Fruit fly (Drosophila melanogaster) whole organism, prepupa: ENCODE results near the gene TMEM216.

Experiments used
- Blimp-1 ChIP-seq: fragments of 200-800 bp; sonication (Bioruptor generic); optimal IDR thresholded peaks from 3 replicates; lab custom pipeline; 2017; ENCODE audit warnings: missing biosample characterization, missing genetic modification characterization, mild to moderate bottlenecking, moderate library complexity, missing genetic modification reagents
- CG10669 ChIP-seq: fragments of 200-800 bp; sonication (Bioruptor generic); optimal IDR thresholded peaks from 3 replicates; lab custom pipeline; 2018; ENCODE audit warnings: missing biosample characterization, mild to moderate bottlenecking, missing genetic modification characterization, moderate library complexity
- CG11294 ChIP-seq: fragments of 200-800 bp; sonication (Bioruptor generic); IDR thresholded peaks from 2 replicates; pipeline ENCODE4 v1.3.6; 2022; ENCODE audit warnings: missing biosample characterization, missing genetic modification characterization
- CG32006 ChIP-seq: fragments of 200-800 bp; sonication (Bioruptor generic); optimal IDR thresholded peaks from 3 replicates; lab custom pipeline; 2017; ENCODE audit warnings: missing biosample characterization, mild to moderate bottlenecking, missing genetic modification characterization
- CG7368 ChIP-seq: fragments of 200-800 bp; sonication (Bioruptor generic); optimal IDR thresholded peaks from 3 replicates; lab custom pipeline; 2016; ENCODE audit warnings: missing biosample characterization, missing genetic modification characterization
- CG8632 ChIP-seq: fragments of 200-800 bp; sonication (Bioruptor generic); optimal IDR thresholded peaks from 3 replicates; lab custom pipeline; 2016; ENCODE audit warnings: missing biosample characterization, missing genetic modification characterization
- CG9139 ChIP-seq: fragments of 200-800 bp; sonication (Bioruptor generic); optimal IDR thresholded peaks from 3 replicates; lab custom pipeline; 2017; ENCODE audit warnings: missing biosample characterization, mild to moderate bottlenecking, missing genetic modification characterization
- Hr38 ChIP-seq: sonication (Bioruptor generic); optimal IDR thresholded peaks from 2 replicates; lab custom pipeline; 2016; ENCODE audit warnings: missing biosample characterization, missing genetic modification characterization
- Lpt ChIP-seq: fragments of 200-800 bp; sonication (Bioruptor generic); optimal IDR thresholded peaks from 3 replicates; lab custom pipeline; 2016; ENCODE audit warnings: missing biosample characterization, missing genetic modification characterization
- Smox ChIP-seq: fragments of 200-800 bp; sonication (Bioruptor generic); optimal IDR thresholded peaks from 3 replicates; lab custom pipeline; 2016; ENCODE audit warnings: missing biosample characterization, missing genetic modification characterization
- eg ChIP-seq: fragments of 200-800 bp; sonication (Bioruptor generic); IDR thresholded peaks from 3 replicates; pipeline ENCODE4 v1.3.6; 2022; ENCODE audit warnings: missing biosample characterization, missing genetic modification characterization

DNA sequence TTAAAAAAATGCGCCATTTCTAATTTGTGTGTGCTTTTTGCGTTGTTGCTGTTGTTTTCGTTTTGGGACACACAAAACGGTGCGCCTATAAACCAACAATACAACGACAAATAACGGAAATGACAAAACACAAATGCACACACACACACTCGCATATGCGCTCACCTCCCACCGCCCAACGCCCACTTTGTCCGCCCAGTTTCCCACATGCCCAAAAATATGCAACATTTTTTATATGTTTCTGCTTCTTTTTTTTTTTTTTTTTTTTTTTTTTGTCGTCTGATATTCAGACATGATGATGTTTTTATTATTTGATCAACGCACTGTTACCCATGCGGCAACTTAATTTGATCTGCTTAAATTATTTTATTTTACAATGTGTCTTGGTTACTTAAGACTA is 8.9 kb upstream of the TMEM216 start:
- TF ChIP-seq Smox = no peak
- TF ChIP-seq Lpt (GFP tag; lab: Kevin White, UChicago) = no peak
- no peak for TF ChIP-seq CG32006 (GFP tag; lab: Kevin White, UChicago)
- TF ChIP-seq CG8632 (GFP tag; lab: Kevin White, UChicago) = no peak
- TF ChIP-seq eg (GFP tag; lab: Robert Waterston, UW) = no peak
- no peak for TF ChIP-seq Hr38
- TF ChIP-seq CG10669 = no peak
- TF ChIP-seq Blimp-1 = no peak
- no peak for TF ChIP-seq CG9139 (GFP tag; lab: Kevin White, UChicago)
- TF ChIP-seq CG7368 (GFP tag; lab: Kevin White, UChicago) = no peak
- TF ChIP-seq CG11294 (GFP tag; lab: Robert Waterston, UW) = no peak
